Worm (Caenorhabditis elegans) whole organism, L2 larva: ENCODE results near the gene F47D2.11.

Source experiments
- elt-1 ChIP-seq: fragments of 150-350 bp; optimal IDR thresholded peaks from 2 replicates; lab custom pipeline; 2014; ENCODE audit warnings: missing biosample characterization, missing genetic modification characterization
- mdl-1 ChIP-seq, 2 experiments: fragments of 150-350 bp in 1 of 2; sonication (generic microtip) in 1 of 2; optimal IDR thresholded peaks; 2 replicates each; lab custom pipeline; 2017; ENCODE audit warnings: missing biosample characterization in 2 of 2, missing genetic modification characterization in 2 of 2
- skn-1 ChIP-seq: sonication (generic microtip); optimal IDR thresholded peaks from 2 replicates; lab custom pipeline; 2017; ENCODE audit warnings: missing biosample characterization, missing genetic modification characterization
- ztf-11 ChIP-seq: sonication (generic microtip); optimal IDR thresholded peaks from 2 replicates; lab custom pipeline; 2017; ENCODE audit warnings: missing biosample characterization, missing genetic modification characterization

DNA sequence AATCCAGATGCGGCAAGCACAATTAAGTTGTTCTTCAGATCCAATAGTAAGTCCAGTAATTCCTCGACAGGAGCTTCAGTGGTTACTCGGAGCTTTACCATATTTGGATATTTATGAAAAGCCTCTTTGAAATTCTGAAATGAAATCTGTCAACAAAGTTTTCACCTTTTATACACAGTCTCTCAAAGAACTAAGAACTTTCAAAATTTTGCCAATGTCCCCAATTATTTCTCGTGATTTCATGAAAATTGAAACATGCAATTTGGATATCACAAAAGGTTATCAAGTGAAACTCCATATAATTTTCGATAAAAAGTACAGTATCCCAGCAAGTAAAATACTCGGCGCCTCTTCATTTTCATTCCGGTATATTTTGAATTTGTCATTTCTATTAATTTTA, at the start of gene F47D2.11:
- no peak for TF ChIP-seq ztf-11 (tag; lab: Kevin White, UChicago)
- no peak for TF ChIP-seq skn-1 (tag; lab: Kevin White, UChicago)
- no peak for TF ChIP-seq elt-1 (tag; lab: Kevin White, UChicago)
- TF ChIP-seq mdl-1 (tag; optimal IDR thresholded peaks at IDR 0.05; lab: Kevin White, UChicago), result no peak
